In genomic region chrX:15515798-15516197, ce11 we compare ENCODE assay signal across 1 worm cellular context.
TF ChIP-seq lines count a peak whose summit lies in the region.

No protein-coding gene starts in this region.

TF ChIP-seq in whole organism, young adult, 124 proteins besides CTCF, POLR2A, EP300 and RAD21 (continued from another document):
- TF ChIP-seq C17E4.6 (GFP tag; IDR thresholded peaks at IDR 0.05; lab: Robert Waterston, UW), result no peak
- TF ChIP-seq xnd-1 (tag; optimal IDR thresholded peaks at IDR 0.05; lab: Kevin White, UChicago), result no peak
- TF ChIP-seq ztf-22 (GFP tag; optimal IDR thresholded peaks at IDR 0.05; lab: Kevin White, UChicago), result no peak
- TF ChIP-seq ccch-3 (GFP tag; optimal IDR thresholded peaks at IDR 0.05; lab: Kevin White, UChicago), result no peak
- TF ChIP-seq attf-6 (GFP tag; IDR thresholded peaks at IDR 0.05; lab: Robert Waterston, UW), result no peak
- TF ChIP-seq egrh-3 (GFP tag; IDR thresholded peaks at IDR 0.05; lab: Robert Waterston, UW), result peak; percentile 97
